Worm (Caenorhabditis elegans): ENCODE data around the gene irld-22.

DNA sequence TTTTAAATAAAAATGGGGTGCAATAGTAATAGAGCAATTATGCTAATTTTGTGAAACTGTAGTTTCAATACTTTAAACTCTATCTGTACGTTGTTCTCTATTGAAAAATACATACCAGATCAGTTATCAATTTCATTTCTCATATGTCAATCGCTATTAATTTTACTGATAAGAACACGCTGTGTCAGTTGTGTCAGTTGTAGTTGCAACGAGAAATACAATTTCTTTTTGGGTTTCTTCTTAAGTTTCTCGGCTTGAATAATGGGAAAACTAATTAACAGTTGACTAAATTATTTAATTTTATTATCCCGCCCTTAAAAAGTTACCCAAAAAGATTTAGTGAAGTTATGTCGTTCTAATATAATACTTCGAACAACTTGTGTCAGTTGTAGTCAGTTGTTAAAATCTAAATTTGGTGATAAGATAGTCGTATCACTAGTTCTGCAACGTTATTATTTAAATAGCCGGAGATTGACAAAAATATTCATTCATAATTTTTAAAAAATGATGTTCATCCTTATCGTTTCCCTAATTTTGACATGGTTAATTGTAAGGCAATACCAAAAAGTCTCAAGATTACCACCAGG, 36.0 kb upstream of the irld-22 start, which contains the start of gene cyp-35A5:
- TF ChIP-seq nhr-20 (tag; optimal IDR thresholded peaks at IDR 0.05) (peak; percentile 2), nhr-237 (tag; optimal IDR thresholded peaks at IDR 0.05) (no peak), nhr-11 (tag; optimal IDR thresholded peaks at IDR 0.05) (no peak)
